Fruit fly (Drosophila melanogaster) Kc167 (cell line): ENCODE results near the gene CG46427.

Source experiments
- Myc ChIP-seq: fragments of >200 bp; optimal IDR thresholded peaks from 2 replicates; lab custom pipeline; 2017; ENCODE audit warnings: missing external identifiers
- Sin3A ChIP-seq: fragments of >200 bp; optimal IDR thresholded peaks from 2 replicates; lab custom pipeline; 2018; ENCODE audit warnings: missing external identifiers
- insv ChIP-seq: fragments of >200 bp; optimal IDR thresholded peaks from 3 replicates; lab custom pipeline; 2018; ENCODE audit warnings: missing external identifiers
- psq ChIP-seq: fragments of >200 bp; optimal IDR thresholded peaks from 2 replicates; lab custom pipeline; 2017; ENCODE audit warnings: missing external identifiers
- ttk ChIP-seq: sonication (Bioruptor generic); optimal IDR thresholded peaks from 2 replicates; lab custom pipeline; 2017; ENCODE audit warnings: missing external identifiers

DNA sequence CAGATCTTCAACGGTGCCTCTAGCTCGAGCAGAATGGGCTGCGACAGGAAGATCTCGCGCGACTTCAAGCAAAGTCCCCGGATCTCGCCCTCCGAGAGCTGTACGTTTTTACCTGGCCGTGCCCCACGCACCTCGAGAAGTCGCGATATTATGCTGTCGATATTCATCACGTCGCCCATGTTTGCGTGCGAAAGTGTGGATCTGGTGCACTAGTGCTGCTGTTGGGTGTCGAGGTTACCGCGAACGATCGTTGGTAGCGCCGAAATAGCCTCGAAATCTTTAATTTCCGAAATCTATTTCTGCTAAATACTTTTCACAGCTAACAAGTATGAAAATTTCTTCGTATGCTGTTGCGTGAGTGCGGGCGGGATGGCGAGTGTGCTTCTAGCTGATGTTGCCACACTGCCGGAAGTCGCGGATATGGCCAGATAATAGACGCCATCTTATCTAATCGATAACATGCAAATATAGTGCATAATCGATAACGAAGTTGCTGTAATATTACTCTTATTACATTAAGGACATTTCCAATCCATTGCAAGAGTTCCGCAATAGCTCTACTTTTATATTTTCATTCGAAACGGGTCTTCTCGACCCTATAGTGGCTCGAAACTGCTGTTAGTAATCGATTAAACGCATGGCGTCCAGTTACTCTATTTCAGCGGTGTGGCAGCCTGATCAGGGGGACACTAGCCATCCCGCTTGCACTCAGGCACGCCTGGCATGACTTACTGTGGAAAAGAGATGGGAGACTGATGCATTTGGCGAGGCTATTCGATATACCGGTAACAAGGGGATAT is 13.2 kb downstream of the CG46427 start, which contains the start of gene Pp1-87B:
- TF ChIP-seq Sin3A: peak; percentile 32
- TF ChIP-seq psq: peak; percentile 100
- no peak for TF ChIP-seq insv
- no peak for TF ChIP-seq Myc (lab: Kevin White, UChicago)
- TF ChIP-seq ttk: no peak
